Fruit fly (Drosophila melanogaster) whole organism, pupa: Measurements from ENCODE around the gene Hsc70-4.

Experiments used
- CG10348 ChIP-seq: fragments of 200-800 bp; sonication (Bioruptor generic); IDR thresholded peaks from 2 replicates; pipeline ENCODE4 v1.3.6; 2022; ENCODE audit warnings: missing biosample characterization, missing genetic modification characterization
- CG14655 ChIP-seq: fragments of 200-800 bp; sonication (Bioruptor generic); optimal IDR thresholded peaks from 3 replicates; lab custom pipeline; 2017; ENCODE audit warnings: mild to moderate bottlenecking, missing biosample characterization, missing genetic modification reagents, missing genetic modification characterization

DNA sequence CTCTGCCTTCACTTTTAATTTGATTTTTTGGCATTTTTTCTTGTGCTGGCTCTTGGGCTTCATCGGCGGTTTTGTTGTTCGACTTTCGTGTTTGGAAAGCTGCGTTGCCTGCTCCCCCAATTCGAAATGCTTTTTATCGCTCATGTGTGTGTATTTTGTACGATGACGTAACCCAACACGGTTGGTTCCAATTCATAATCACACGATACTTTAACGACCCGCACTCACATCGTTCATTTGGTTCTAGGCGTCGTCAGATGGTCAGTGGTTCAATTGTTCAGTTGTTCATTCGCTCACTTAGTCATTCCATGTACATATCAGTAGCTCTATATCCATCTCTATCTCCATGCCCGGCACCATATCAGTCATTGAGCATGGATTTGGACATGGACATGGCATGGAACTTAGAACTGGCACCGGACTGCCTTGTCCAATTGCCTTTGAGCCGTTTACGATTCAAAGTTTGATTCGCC lies 51.4 kb downstream of the Hsc70-4 start:
- TF ChIP-seq CG10348 (GFP tag; lab: Robert Waterston, UW) (no peak), CG14655 (GFP tag; lab: Kevin White, UChicago) (no peak)
